Worm (Caenorhabditis elegans) whole organism, young adult: ENCODE data around the gene T05C12.1.

Source experiments
- B0019.2 ChIP-seq: fragments of 200-800 bp; sonication (Bioruptor generic); conservative IDR thresholded peaks from 2 replicates; pipeline ENCODE4 v1.3.6; 2022; ENCODE audit warnings: missing genetic modification reagents, missing genetic modification characterization, missing compliant biosample characterization
- B0035.1 ChIP-seq: sonication (generic microtip); optimal IDR thresholded peaks from 2 replicates; lab custom pipeline; 2016; ENCODE audit warnings: missing genetic modification characterization, mild to moderate bottlenecking, missing compliant biosample characterization, missing genotype, missing genetic modification reagents
- B0261.1 ChIP-seq: sonication (generic microtip); optimal IDR thresholded peaks from 2 replicates; lab custom pipeline; 2016; ENCODE audit warnings: mild to moderate bottlenecking, missing genetic modification characterization, moderate library complexity, missing compliant biosample characterization
- D2030.7 ChIP-seq: fragments of 200-800 bp; sonication (Bioruptor generic); IDR thresholded peaks from 2 replicates; pipeline ENCODE4 v1.3.6; 2022; ENCODE audit warnings: missing genetic modification reagents, missing genetic modification characterization, missing compliant biosample characterization
- F10E7.11 ChIP-seq: sonication (generic microtip); optimal IDR thresholded peaks from 2 replicates; lab custom pipeline; 2017; ENCODE audit warnings: mild to moderate bottlenecking, missing genetic modification characterization, moderate library complexity, missing compliant biosample characterization
- F22D6.2 ChIP-seq: sonication (generic microtip); optimal IDR thresholded peaks from 2 replicates; lab custom pipeline; 2016; ENCODE audit warnings: mild to moderate bottlenecking, missing genetic modification characterization, missing compliant biosample characterization
- F33H1.4 ChIP-seq: fragments of 200-800 bp; sonication (Bioruptor generic); IDR thresholded peaks from 2 replicates; pipeline ENCODE4 v1.3.6; 2022; ENCODE audit warnings: missing genetic modification reagents, missing genetic modification characterization, missing compliant biosample characterization
- T26A5.8 ChIP-seq: sonication (generic microtip); optimal IDR thresholded peaks from 2 replicates; lab custom pipeline; 2016; ENCODE audit warnings: missing genetic modification characterization, missing compliant biosample characterization
- Y56A3A.18 ChIP-seq: fragments of 200-800 bp; sonication (Bioruptor generic); IDR thresholded peaks from 2 replicates; pipeline ENCODE4 v1.3.6; 2022; ENCODE audit warnings: missing genetic modification reagents, missing genetic modification characterization, missing compliant biosample characterization
- Y95B8A.8 ChIP-seq: fragments of 200-800 bp; sonication (Bioruptor generic); IDR thresholded peaks from 2 replicates; pipeline ENCODE4 v1.3.6; 2022; ENCODE audit warnings: missing genetic modification reagents, missing genetic modification characterization, missing compliant biosample characterization
- ZK185.1 ChIP-seq: sonication (generic microtip); optimal IDR thresholded peaks from 2 replicates; lab custom pipeline; 2016; ENCODE audit warnings: mild to moderate bottlenecking, missing genetic modification characterization, missing compliant biosample characterization; ENCODE audit not compliant: poor library complexity, severe bottlenecking
- ama-1 ChIP-seq, 3 experiments: fragments of 150-350 bp in 1 of 3; sonication (generic microtip) in 2 of 3; optimal IDR thresholded peaks; 2 replicates each; lab custom pipeline; 2014 to 2018; ENCODE audit warnings: missing biosample characterization in 2 of 3, missing genetic modification characterization in 2 of 3, missing genetic modification reagents in 2 of 3
- aptf-2 ChIP-seq: fragments of 200-800 bp; sonication (Bioruptor generic); conservative IDR thresholded peaks from 2 replicates; pipeline ENCODE4 v1.3.6; 2022; ENCODE audit warnings: missing genetic modification reagents, missing genetic modification characterization, missing compliant biosample characterization
- aptf-3 ChIP-seq: fragments of 200-800 bp; sonication (Bioruptor generic); IDR thresholded peaks from 2 replicates; pipeline ENCODE4 v1.3.6; 2022; ENCODE audit warnings: missing genetic modification characterization, missing compliant biosample characterization
- attf-6 ChIP-seq: fragments of 200-800 bp; sonication (Bioruptor generic); IDR thresholded peaks from 2 replicates; pipeline ENCODE4 v1.3.6; 2022; ENCODE audit warnings: missing genetic modification reagents, missing genetic modification characterization, missing compliant biosample characterization
- cebp-1 ChIP-seq, 2 experiments: fragments of 200-800 bp in 1 of 2; sonication (Bioruptor generic) in 1 of 2; sonication (generic microtip) in 1 of 2; IDR thresholded peaks in 1 of 2; optimal IDR thresholded peaks in 1 of 2; 2 replicates each; pipeline versions ENCODE4 v1.3.6 to Lab custom; 2017 to 2022; ENCODE audit warnings: missing compliant biosample characterization in 2 of 2, missing genetic modification characterization in 2 of 2, mild to moderate bottlenecking in 1 of 2, missing genetic modification reagents in 1 of 2, moderate library complexity in 1 of 2
- cebp-2 ChIP-seq: fragments of 200-800 bp; sonication (Bioruptor generic); IDR thresholded peaks from 2 replicates; pipeline ENCODE4 v1.3.6; 2022; ENCODE audit warnings: missing genetic modification characterization, missing compliant biosample characterization
- ceh-100 ChIP-seq: fragments of 200-800 bp; sonication (Bioruptor generic); IDR thresholded peaks from 2 replicates; pipeline ENCODE4 v1.3.6; 2022; ENCODE audit warnings: missing genetic modification reagents, missing genetic modification characterization, missing compliant biosample characterization
- ceh-27 ChIP-seq: fragments of 200-800 bp; sonication (Bioruptor generic); optimal IDR thresholded peaks from 2 replicates; lab custom pipeline; 2018; ENCODE audit warnings: mild to moderate bottlenecking, missing genetic modification characterization, moderate library complexity, missing compliant biosample characterization
- ceh-58 ChIP-seq: fragments of 200-800 bp; sonication (Bioruptor generic); IDR thresholded peaks from 2 replicates; pipeline ENCODE4 v1.3.6; 2022; ENCODE audit warnings: missing genetic modification characterization, missing compliant biosample characterization
- ceh-91 ChIP-seq: fragments of 200-800 bp; sonication (Bioruptor generic); IDR thresholded peaks from 2 replicates; pipeline ENCODE4 v1.3.6; 2022; ENCODE audit warnings: missing genetic modification reagents, missing genetic modification characterization, missing compliant biosample characterization
- chd-7 ChIP-seq: sonication (generic microtip); optimal IDR thresholded peaks from 2 replicates; lab custom pipeline; 2016; ENCODE audit warnings: mild to moderate bottlenecking, missing genetic modification characterization, moderate library complexity, missing compliant biosample characterization
- dpff-1 ChIP-seq: sonication (generic microtip); optimal IDR thresholded peaks from 2 replicates; lab custom pipeline; 2017; ENCODE audit warnings: mild to moderate bottlenecking, missing genetic modification characterization, missing compliant biosample characterization
- dpl-1 ChIP-seq: fragments of 150-350 bp; optimal IDR thresholded peaks from 2 replicates; lab custom pipeline; 2014; ENCODE audit warnings: missing biosample characterization, missing genetic modification reagents, missing genetic modification characterization
- hlh-12 ChIP-seq: sonication (generic microtip); optimal IDR thresholded peaks from 2 replicates; lab custom pipeline; 2016; ENCODE audit warnings: missing genetic modification characterization, missing compliant biosample characterization
- hmg-1.2 ChIP-seq: fragments of 200-800 bp; sonication (Bioruptor generic); IDR thresholded peaks from 2 replicates; pipeline ENCODE4 v1.3.6; 2022; ENCODE audit warnings: missing genetic modification reagents, missing genetic modification characterization, missing compliant biosample characterization
- hmg-20 ChIP-seq: fragments of 200-800 bp; sonication (Bioruptor generic); IDR thresholded peaks from 2 replicates; pipeline ENCODE4 v1.3.6; 2022; ENCODE audit warnings: missing genetic modification reagents, missing genetic modification characterization, missing compliant biosample characterization
- hrde-1 ChIP-seq: sonication (generic microtip); optimal IDR thresholded peaks from 2 replicates; lab custom pipeline; 2016; ENCODE audit warnings: missing genetic modification characterization, mild to moderate bottlenecking, missing compliant biosample characterization, moderate library complexity, missing genotype, missing genetic modification reagents, borderline replicate concordance
- lin-26 ChIP-seq: fragments of 200-800 bp; sonication (Bioruptor generic); IDR thresholded peaks from 2 replicates; pipeline ENCODE4 v1.3.6; 2022; ENCODE audit warnings: missing genetic modification reagents, missing genetic modification characterization, missing compliant biosample characterization
- lir-1 ChIP-seq: fragments of 200-800 bp; sonication (Bioruptor generic); conservative IDR thresholded peaks from 2 replicates; pipeline ENCODE4 v1.3.6; 2022; ENCODE audit warnings: missing genetic modification reagents, missing genetic modification characterization, missing compliant biosample characterization
- madf-10 ChIP-seq: sonication (generic microtip); optimal IDR thresholded peaks from 2 replicates; lab custom pipeline; 2016; ENCODE audit warnings: mild to moderate bottlenecking, missing genetic modification characterization, missing compliant biosample characterization
- madf-3 ChIP-seq: fragments of 200-800 bp; sonication (Bioruptor generic); IDR thresholded peaks from 2 replicates; pipeline ENCODE4 v1.3.6; 2022; ENCODE audit warnings: missing genetic modification reagents, missing genetic modification characterization, missing compliant biosample characterization
- madf-8 ChIP-seq: fragments of 200-800 bp; sonication (Bioruptor generic); conservative IDR thresholded peaks from 2 replicates; pipeline ENCODE4 v1.3.6; 2022; ENCODE audit warnings: missing genetic modification reagents, missing genetic modification characterization, missing compliant biosample characterization
- mel-28 ChIP-seq: sonication (generic microtip); optimal IDR thresholded peaks from 2 replicates; lab custom pipeline; 2016; ENCODE audit warnings: borderline replicate concordance, mild to moderate bottlenecking, missing genetic modification characterization, missing compliant biosample characterization
- mxl-1 ChIP-seq: sonication (generic microtip); optimal IDR thresholded peaks from 2 replicates; lab custom pipeline; 2016; ENCODE audit warnings: missing genetic modification characterization, missing compliant biosample characterization
- nfya-1 ChIP-seq: sonication (generic microtip); optimal IDR thresholded peaks from 2 replicates; lab custom pipeline; 2017; ENCODE audit warnings: antibody characterized with exemption, missing compliant biosample characterization, missing genetic modification characterization, borderline replicate concordance; ENCODE audit not compliant: insufficient read depth
- nhr-120 ChIP-seq: fragments of 200-800 bp; sonication (Bioruptor generic); IDR thresholded peaks from 2 replicates; pipeline ENCODE4 v1.3.6; 2022; ENCODE audit warnings: missing genetic modification characterization, missing compliant biosample characterization
- nhr-179 ChIP-seq: sonication (generic microtip); optimal IDR thresholded peaks from 2 replicates; lab custom pipeline; 2016; ENCODE audit warnings: mild to moderate bottlenecking, missing genetic modification characterization, missing compliant biosample characterization
- nhr-27 ChIP-seq: fragments of 200-800 bp; sonication (Bioruptor generic); optimal IDR thresholded peaks from 2 replicates; lab custom pipeline; 2018; ENCODE audit warnings: mild to moderate bottlenecking, missing genetic modification characterization, moderate library complexity, missing compliant biosample characterization
- nhr-80 ChIP-seq: sonication (generic microtip); optimal IDR thresholded peaks from 2 replicates; lab custom pipeline; 2016; ENCODE audit warnings: missing genetic modification characterization, missing compliant biosample characterization
- rcor-1 ChIP-seq: fragments of 200-800 bp; sonication (Bioruptor generic); IDR thresholded peaks from 2 replicates; pipeline ENCODE4 v1.3.6; 2022; ENCODE audit warnings: missing genetic modification reagents, missing genetic modification characterization, missing compliant biosample characterization
- repo-1 ChIP-seq: sonication (generic microtip); optimal IDR thresholded peaks from 2 replicates; lab custom pipeline; 2017; ENCODE audit warnings: mild to moderate bottlenecking, missing genetic modification characterization, missing compliant biosample characterization
- tlf-1 ChIP-seq: fragments of 200-800 bp; sonication (Bioruptor generic); optimal IDR thresholded peaks from 2 replicates; lab custom pipeline; 2018; ENCODE audit warnings: mild to moderate bottlenecking, missing genetic modification characterization, missing compliant biosample characterization
- xnd-1 ChIP-seq: sonication (generic microtip); optimal IDR thresholded peaks from 2 replicates; lab custom pipeline; 2016; ENCODE audit warnings: missing genotype, missing genetic modification reagents, missing genetic modification characterization, missing compliant biosample characterization
- zim-3 ChIP-seq: sonication (generic microtip); optimal IDR thresholded peaks from 2 replicates; lab custom pipeline; 2017; ENCODE audit warnings: mild to moderate bottlenecking, missing genetic modification characterization, moderate library complexity, missing compliant biosample characterization
- ztf-25 ChIP-seq: fragments of 200-800 bp; sonication (Bioruptor generic); IDR thresholded peaks from 2 replicates; pipeline ENCODE4 v1.3.6; 2022; ENCODE audit warnings: missing genetic modification reagents, missing genetic modification characterization, missing compliant biosample characterization
- ztf-26 ChIP-seq: sonication (generic microtip); optimal IDR thresholded peaks from 2 replicates; lab custom pipeline; 2017; ENCODE audit warnings: missing genetic modification characterization, missing compliant biosample characterization

T05C12.1 gene

ce11 chrII:8222309-8223065 lies 49.0 kb downstream of the T05C12.1 start, which contains the start of gene dab-1 (continued):
- peak; percentile 7; the same call in 1 of the 2 replicates for TF ChIP-seq hmg-1.2 (GFP tag; lab: Robert Waterston, UW)
- TF ChIP-seq mxl-1 (tag; lab: Kevin White, UChicago): no peak
- peak; percentile 55 for TF ChIP-seq F33H1.4 (GFP tag; lab: Robert Waterston, UW)
- peak; percentile 83 for TF ChIP-seq madf-8 (GFP tag; lab: Robert Waterston, UW)
- no peak for TF ChIP-seq tlf-1
- no peak for TF ChIP-seq nhr-80
- TF ChIP-seq rcor-1: no peak
- TF ChIP-seq chd-7: no peak
- no peak for TF ChIP-seq zim-3
- TF ChIP-seq dpff-1 (tag; lab: Kevin White, UChicago): no peak
- TF ChIP-seq ztf-26 (tag; lab: Kevin White, UChicago): no peak
- TF ChIP-seq B0019.2: no peak
- no peak for TF ChIP-seq attf-6
- TF ChIP-seq ceh-91 (GFP tag; lab: Robert Waterston, UW): 0 out of 2 replicates have a peak, but pooled peaks have one; percentile 14
- TF ChIP-seq xnd-1 (tag; lab: Kevin White, UChicago): peak; percentile 79
- no peak for TF ChIP-seq ZK185.1 (tag; lab: Kevin White, UChicago)
- TF ChIP-seq Y95B8A.8 (GFP tag; lab: Robert Waterston, UW): 0 out of 2 replicates have a peak, but pooled peaks have one; percentile 4
- TF ChIP-seq T26A5.8: no peak
- TF ChIP-seq aptf-2: no peak
- no peak for TF ChIP-seq repo-1
- no peak for TF ChIP-seq F10E7.11 (tag; lab: Kevin White, UChicago)
- no peak for TF ChIP-seq ama-1 (optimal IDR thresholded peaks at IDR 0.05; lab: Kevin White, UChicago)
- TF ChIP-seq ama-1 (GFP tag; optimal IDR thresholded peaks at IDR 0.05; lab: Kevin White, UChicago): no peak
- TF ChIP-seq ztf-25 (GFP tag; lab: Robert Waterston, UW): no peak
- no peak for TF ChIP-seq cebp-2 (GFP tag; lab: Robert Waterston, UW)
- no peak for TF ChIP-seq cebp-1 (GFP tag; IDR thresholded peaks at IDR 0.05; lab: Robert Waterston, UW)
- TF ChIP-seq cebp-1 (tag; optimal IDR thresholded peaks at IDR 0.05; lab: Kevin White, UChicago): peak; percentile 4
- no peak for TF ChIP-seq nhr-120 (GFP tag; lab: Robert Waterston, UW)
- no peak for TF ChIP-seq hmg-20
- peak; percentile 2 for TF ChIP-seq ceh-27 (GFP tag; lab: Kevin White, UChicago)
- no peak for TF ChIP-seq D2030.7 (GFP tag; lab: Robert Waterston, UW)
- TF ChIP-seq madf-3 (GFP tag; lab: Robert Waterston, UW): no peak
- no peak for TF ChIP-seq Y56A3A.18 (GFP tag; lab: Robert Waterston, UW)
- TF ChIP-seq hlh-12 (tag; lab: Kevin White, UChicago): no peak
- TF ChIP-seq B0261.1 (tag; lab: Kevin White, UChicago): no peak
- TF ChIP-seq dpl-1: peak; percentile 54
- TF ChIP-seq lin-26 (GFP tag; lab: Robert Waterston, UW): no peak
- no peak for TF ChIP-seq madf-10
- no peak for TF ChIP-seq lir-1 (GFP tag; lab: Robert Waterston, UW)
- TF ChIP-seq aptf-3 (GFP tag; lab: Robert Waterston, UW): no peak
- no peak for TF ChIP-seq ceh-100
- no peak for TF ChIP-seq mel-28
- TF ChIP-seq ceh-58: no peak
- no peak for TF ChIP-seq nfya-1 (tag; lab: Kevin White, UChicago)
- no peak for TF ChIP-seq B0035.1 (tag; lab: Kevin White, UChicago)
- TF ChIP-seq nhr-27: no peak
- TF ChIP-seq hrde-1 (tag; lab: Kevin White, UChicago): peak; percentile 42
- no peak for TF ChIP-seq F22D6.2
- no peak for TF ChIP-seq nhr-179 (tag; lab: Kevin White, UChicago)
